Worm (Caenorhabditis elegans) whole organism, midembryonic: Measurements from ENCODE around the gene sri-6.

ENCODE experiments used
- T22C8.4 ChIP-seq: fragments of 200-800 bp; sonication (Bioruptor generic); IDR thresholded peaks from 2 replicates; pipeline ENCODE4 v1.3.6; 2022; ENCODE audit warnings: missing genetic modification characterization, missing compliant biosample characterization
- cog-1 ChIP-seq: sonication (generic microtip); optimal IDR thresholded peaks from 2 replicates; lab custom pipeline; 2016; ENCODE audit warnings: missing genetic modification characterization, missing compliant biosample characterization
- flt-1 ChIP-seq: fragments of 200-800 bp; sonication (Bioruptor generic); IDR thresholded peaks from 2 replicates; pipeline ENCODE4 v1.3.6; 2022; ENCODE audit warnings: missing genetic modification characterization, missing compliant biosample characterization
- klf-2 ChIP-seq: fragments of 200-800 bp; sonication (Bioruptor generic); conservative IDR thresholded peaks from 2 replicates; pipeline ENCODE4 v1.3.6; 2022; ENCODE audit warnings: missing genetic modification reagents, missing genetic modification characterization, missing compliant biosample characterization
- med-1 ChIP-seq: sonication (generic microtip); optimal IDR thresholded peaks from 2 replicates; lab custom pipeline; 2017; ENCODE audit warnings: missing genetic modification characterization, mild to moderate bottlenecking, missing compliant biosample characterization, antibody characterized with exemption, missing genetic modification reagents; ENCODE audit not compliant: insufficient read depth
- ref-1 ChIP-seq: fragments of 200-800 bp; sonication (Bioruptor generic); conservative IDR thresholded peaks from 2 replicates; pipeline ENCODE4 v1.3.6; 2022; ENCODE audit warnings: missing genetic modification reagents, missing genetic modification characterization, missing compliant biosample characterization
- tab-1 ChIP-seq: fragments of 200-800 bp; sonication (Bioruptor generic); IDR thresholded peaks from 2 replicates; pipeline ENCODE4 v1.3.6; 2022; ENCODE audit warnings: missing genetic modification characterization, missing compliant biosample characterization
- ztf-23 ChIP-seq: fragments of 200-800 bp; sonication (Bioruptor generic); IDR thresholded peaks from 2 replicates; pipeline ENCODE4 v1.3.6; 2022; ENCODE audit warnings: missing genetic modification reagents, missing genetic modification characterization, missing compliant biosample characterization
- ztf-29 ChIP-seq: fragments of 200-800 bp; sonication (Bioruptor generic); IDR thresholded peaks from 2 replicates; pipeline ENCODE4 v1.3.6; 2022; ENCODE audit warnings: missing genetic modification reagents, missing genetic modification characterization, missing compliant biosample characterization

Gene sri-6

DNA sequence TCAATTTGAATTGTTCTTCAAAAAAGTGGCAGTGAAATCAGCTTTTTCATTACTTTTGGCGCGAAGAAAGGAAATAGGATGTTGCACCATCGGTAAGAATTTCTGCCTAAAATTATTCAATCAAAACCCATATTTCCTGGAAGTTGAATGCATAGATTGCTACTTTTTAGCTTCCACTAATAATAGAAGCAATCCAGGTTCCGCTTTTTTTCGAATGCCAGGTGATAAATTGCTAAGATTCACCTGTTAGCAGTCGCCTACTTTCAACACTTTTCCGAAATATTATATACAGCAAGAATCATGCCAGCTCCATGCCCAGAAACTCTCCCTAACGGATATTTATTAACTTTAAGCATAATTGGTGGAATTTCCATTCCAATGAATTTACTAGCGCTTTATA lies at the start of gene sri-6:
sri-6 (plus strand) TSS at position 301 of the 400 bp plus-strand sequence.
- TF ChIP-seq ztf-29 (GFP tag; lab: Robert Waterston, UW) (no peak), ref-1 (no peak), flt-1 (GFP tag; lab: Robert Waterston, UW) (no peak), klf-2 (GFP tag; lab: Robert Waterston, UW) (no peak)

DNA sequence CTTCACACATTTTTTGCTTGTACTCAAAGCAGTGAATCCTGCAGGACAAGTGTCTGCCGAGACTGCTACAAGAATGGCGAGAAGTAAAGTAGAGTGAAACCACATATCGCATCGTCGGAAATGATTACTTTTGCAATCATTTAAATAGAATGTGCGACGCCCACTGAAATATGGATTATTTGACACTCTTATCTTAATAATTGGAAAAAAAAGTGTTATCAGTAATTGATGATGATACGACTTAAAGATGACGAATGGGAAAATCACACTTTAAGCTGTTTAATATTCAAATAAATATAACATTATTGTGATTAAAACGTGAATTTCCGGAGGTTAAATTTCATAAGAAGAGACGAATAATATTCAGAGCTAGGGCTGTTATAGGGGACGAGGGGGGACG lies 47.5 kb upstream of the sri-6 start, which contains the start of gene clec-41:
clec-41 (minus strand) TSS at position 147 of the 400 bp plus-strand sequence.
- TF ChIP-seq ztf-23 (GFP tag; lab: Robert Waterston, UW) (no peak), ztf-29 (GFP tag; lab: Robert Waterston, UW) (no peak), T22C8.4 (GFP tag; lab: Robert Waterston, UW) (no peak), tab-1 (no peak), cog-1 (tag; lab: Kevin White, UChicago) (no peak), klf-2 (GFP tag; lab: Robert Waterston, UW) (no peak), ref-1 (no peak), med-1 (GFP tag; lab: Kevin White, UChicago) (no peak), flt-1 (GFP tag; lab: Robert Waterston, UW) (no peak)

DNA sequence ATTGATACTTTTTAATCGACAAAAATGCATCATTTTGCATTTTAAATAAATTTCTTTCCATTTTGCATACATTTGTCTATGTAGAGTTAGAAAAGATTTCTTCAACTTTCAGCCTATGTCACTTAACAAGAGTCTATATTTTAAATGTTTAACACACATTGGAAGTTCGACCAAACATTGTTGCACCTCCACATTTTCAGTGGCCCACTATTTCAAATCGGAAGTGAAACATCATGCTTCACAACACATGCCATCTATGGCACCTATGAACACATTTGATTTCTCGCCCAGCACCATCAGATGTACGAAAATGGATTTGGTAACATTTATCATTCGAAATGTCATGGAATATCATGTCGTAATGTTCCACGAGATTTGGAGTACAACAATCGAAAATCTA lies 46.8 kb upstream of the sri-6 start, which contains the start of gene dhc-3:
dhc-3 (plus strand) TSS at position 301 of the 400 bp plus-strand sequence.
- TF ChIP-seq T22C8.4 (GFP tag; lab: Robert Waterston, UW) (no peak), med-1 (GFP tag; lab: Kevin White, UChicago) (no peak), ztf-29 (GFP tag; lab: Robert Waterston, UW) (no peak), ztf-23 (GFP tag; lab: Robert Waterston, UW) (no peak), cog-1 (tag; lab: Kevin White, UChicago) (no peak), flt-1 (GFP tag; lab: Robert Waterston, UW) (no peak), ref-1 (no peak), klf-2 (GFP tag; lab: Robert Waterston, UW) (no peak), tab-1 (no peak)

DNA sequence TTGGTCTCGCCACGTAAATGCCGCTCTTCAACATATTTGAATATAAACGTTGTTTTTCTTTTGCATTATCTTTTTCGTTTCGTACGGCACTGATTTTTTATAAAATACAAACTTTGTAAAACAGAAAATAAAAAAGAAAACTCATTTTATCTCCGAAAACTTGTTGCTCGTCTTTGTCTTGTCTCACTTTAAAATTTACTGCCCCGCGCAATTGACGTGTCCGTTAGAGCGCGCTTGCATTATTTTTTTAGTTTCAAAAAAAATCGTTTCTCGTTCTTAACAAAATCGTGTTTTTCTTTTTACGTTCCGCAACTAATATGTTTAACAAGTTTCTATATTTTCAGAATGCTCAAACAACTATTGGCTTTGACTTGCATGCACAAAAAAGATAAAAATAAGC lies 32.9 kb upstream of the sri-6 start, which contains the start of gene noca-1:
noca-1 (plus strand) TSS at position 345 of the 400 bp plus-strand sequence.
- no peak for TF ChIP-seq ref-1
- no peak for TF ChIP-seq ztf-29 (GFP tag; lab: Robert Waterston, UW)
- TF ChIP-seq flt-1 (GFP tag; lab: Robert Waterston, UW): no peak
- no peak for TF ChIP-seq klf-2 (GFP tag; lab: Robert Waterston, UW)
- no peak for TF ChIP-seq T22C8.4 (GFP tag; lab: Robert Waterston, UW)
- TF ChIP-seq tab-1: no peak
- no peak for TF ChIP-seq med-1 (GFP tag; lab: Kevin White, UChicago)
- no peak for TF ChIP-seq ztf-23 (GFP tag; lab: Robert Waterston, UW)
- no peak for TF ChIP-seq cog-1 (tag; lab: Kevin White, UChicago)

DNA sequence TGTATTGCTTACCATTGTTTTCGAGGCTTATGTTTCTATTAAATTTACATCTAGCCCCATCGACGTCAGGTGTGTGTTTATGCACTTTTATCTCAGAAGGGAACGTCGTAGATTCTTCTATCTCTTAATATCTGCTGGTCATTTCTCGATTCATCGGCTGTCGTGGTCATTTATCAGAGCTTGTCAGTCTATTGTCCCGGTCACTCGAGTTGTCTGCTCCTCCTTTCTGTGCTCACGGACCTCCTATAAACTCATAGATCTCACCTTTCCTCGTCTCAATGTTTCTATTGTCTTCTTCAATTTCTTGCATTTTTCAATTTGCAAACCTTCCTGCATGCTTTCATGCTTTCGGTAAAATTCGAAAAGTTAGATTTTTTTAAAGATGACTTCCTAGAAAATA lies 31.3 kb upstream of the sri-6 start:
- TF ChIP-seq flt-1 (GFP tag; lab: Robert Waterston, UW): no peak
- TF ChIP-seq tab-1: no peak

DNA sequence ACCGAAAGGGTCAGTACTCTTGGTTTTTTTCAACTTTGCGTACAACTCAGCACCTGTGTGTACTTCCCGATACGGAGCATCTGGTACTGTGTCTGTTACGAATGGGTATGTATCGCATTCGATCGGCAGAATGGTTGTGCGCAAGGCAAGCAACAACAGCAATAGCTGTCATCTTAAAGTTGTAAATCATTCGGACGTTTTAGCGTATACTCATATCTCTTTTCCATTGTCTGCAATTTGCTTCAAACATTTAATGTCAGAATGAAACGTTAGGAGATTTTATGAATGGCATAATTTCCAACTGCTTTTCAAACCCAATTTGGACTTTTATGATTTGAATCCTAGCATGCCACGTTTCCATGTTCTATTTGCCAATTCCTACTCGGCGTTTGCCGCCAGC lies 28.4 kb upstream of the sri-6 start:
- no peak for TF ChIP-seq cog-1 (tag; lab: Kevin White, UChicago)
- TF ChIP-seq flt-1 (GFP tag; lab: Robert Waterston, UW): no peak
- no peak for TF ChIP-seq klf-2 (GFP tag; lab: Robert Waterston, UW)
- no peak for TF ChIP-seq ztf-23 (GFP tag; lab: Robert Waterston, UW)
- TF ChIP-seq ztf-29 (GFP tag; lab: Robert Waterston, UW): no peak
- no peak for TF ChIP-seq tab-1
- TF ChIP-seq T22C8.4 (GFP tag; lab: Robert Waterston, UW): no peak
- TF ChIP-seq ref-1: no peak

DNA sequence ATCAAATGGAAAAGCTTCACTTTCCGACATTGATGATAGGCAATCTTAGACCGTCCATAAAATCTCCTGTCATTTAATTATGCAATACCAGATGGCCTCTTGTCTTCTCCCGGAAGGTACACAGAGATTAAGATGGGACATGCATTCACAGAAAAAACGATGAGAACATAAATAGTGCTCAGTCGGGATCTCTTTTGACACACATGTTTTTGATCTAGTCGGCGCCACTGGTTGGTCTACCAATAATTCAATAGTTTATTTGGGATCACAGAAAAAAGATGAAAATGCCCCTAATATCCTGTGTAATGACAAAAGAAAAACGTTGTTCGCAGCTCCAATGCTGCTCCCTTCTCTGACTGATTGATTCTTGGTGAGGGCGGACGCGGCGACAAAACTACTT lies 24.4 kb upstream of the sri-6 start:
- no peak for TF ChIP-seq ztf-29 (GFP tag; lab: Robert Waterston, UW)
- no peak for TF ChIP-seq med-1 (GFP tag; lab: Kevin White, UChicago)
- no peak for TF ChIP-seq tab-1
- TF ChIP-seq cog-1 (tag; lab: Kevin White, UChicago): no peak
- no peak for TF ChIP-seq klf-2 (GFP tag; lab: Robert Waterston, UW)
- no peak for TF ChIP-seq T22C8.4 (GFP tag; lab: Robert Waterston, UW)
- TF ChIP-seq flt-1 (GFP tag; lab: Robert Waterston, UW): no peak
- no peak for TF ChIP-seq ztf-23 (GFP tag; lab: Robert Waterston, UW)
- TF ChIP-seq ref-1: no peak

DNA sequence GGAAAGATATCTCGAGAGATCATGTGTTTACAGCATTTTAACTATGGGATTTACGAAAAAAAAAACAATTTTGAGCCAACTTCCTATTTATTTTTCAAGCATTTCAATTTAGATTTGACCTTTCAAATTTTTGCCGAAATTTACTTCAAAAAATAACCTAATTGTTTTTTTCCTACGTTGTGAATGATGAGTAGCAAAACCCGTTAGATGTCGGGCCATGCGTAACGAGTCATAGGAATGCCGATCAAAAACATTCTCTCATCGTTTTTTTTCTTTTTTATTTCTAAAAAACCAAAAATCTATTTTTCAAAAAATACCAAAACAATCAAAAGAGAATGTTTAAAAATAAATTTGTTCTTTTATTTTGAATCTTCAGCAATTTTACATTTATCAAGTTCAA lies 22.6 kb upstream of the sri-6 start:
- TF ChIP-seq med-1 (GFP tag; lab: Kevin White, UChicago) (no peak), ztf-29 (GFP tag; lab: Robert Waterston, UW) (no peak), cog-1 (tag; lab: Kevin White, UChicago) (no peak), flt-1 (GFP tag; lab: Robert Waterston, UW) (no peak), tab-1 (no peak), ref-1 (no peak), klf-2 (GFP tag; lab: Robert Waterston, UW) (no peak), T22C8.4 (GFP tag; lab: Robert Waterston, UW) (no peak), ztf-23 (GFP tag; lab: Robert Waterston, UW) (no peak)

DNA sequence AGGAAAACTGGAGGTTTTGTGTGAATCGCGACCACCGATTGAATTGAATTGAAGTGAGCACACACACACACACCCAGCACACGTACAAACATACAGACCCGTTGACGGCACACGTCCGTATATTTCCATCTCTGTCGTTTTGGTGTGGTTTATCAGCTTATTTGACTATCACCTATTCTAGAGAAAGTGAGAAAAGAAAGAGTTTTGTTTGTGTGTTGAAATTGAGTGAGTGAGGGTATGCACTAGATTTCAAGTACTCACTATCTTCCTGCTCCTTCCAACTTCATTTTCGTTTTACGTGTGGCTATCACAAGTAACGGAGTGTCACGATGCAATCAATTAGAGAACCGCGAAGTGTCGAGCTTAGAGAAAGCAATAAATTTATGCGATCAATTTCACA lies 21.6 kb upstream of the sri-6 start:
- TF ChIP-seq T22C8.4 (GFP tag; lab: Robert Waterston, UW) (no peak), tab-1 (no peak), ztf-29 (GFP tag; lab: Robert Waterston, UW) (no peak), flt-1 (GFP tag; lab: Robert Waterston, UW) (no peak), ztf-23 (GFP tag; lab: Robert Waterston, UW) (no peak), klf-2 (GFP tag; lab: Robert Waterston, UW) (no peak), cog-1 (tag; lab: Kevin White, UChicago) (no peak), med-1 (GFP tag; lab: Kevin White, UChicago) (no peak), ref-1 (no peak)

DNA sequence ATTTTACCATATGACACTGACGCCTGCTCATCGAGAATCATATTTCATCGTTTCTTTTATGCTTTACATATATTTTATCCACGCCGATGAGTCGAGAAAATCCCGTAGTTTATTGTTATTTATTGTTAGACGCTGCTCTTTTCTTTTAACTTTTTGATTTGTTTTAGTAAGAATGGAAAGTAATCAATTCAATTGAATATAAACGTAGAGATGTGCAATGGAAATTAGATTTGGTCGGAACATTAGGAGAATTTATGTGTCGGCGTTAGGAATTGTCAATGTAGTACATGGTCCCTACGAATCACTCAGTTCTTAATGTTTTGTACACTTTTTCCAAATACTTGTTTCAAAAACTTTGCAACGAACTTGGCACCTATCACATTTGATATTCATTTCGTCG lies 20.2 kb upstream of the sri-6 start:
- TF ChIP-seq cog-1 (tag; lab: Kevin White, UChicago) (no peak), ztf-29 (GFP tag; lab: Robert Waterston, UW) (no peak), T22C8.4 (GFP tag; lab: Robert Waterston, UW) (no peak)
